Worm (Caenorhabditis elegans) whole organism, late embryonic: ENCODE measurements around the gene mrpl-45.

ENCODE experiments used
- C08G9.2 ChIP-seq: sonication (generic microtip); optimal IDR thresholded peaks from 2 replicates; lab custom pipeline; 2016; ENCODE audit warnings: mild to moderate bottlenecking, missing genetic modification characterization, moderate library complexity, missing compliant biosample characterization
- C38D4.7 ChIP-seq: fragments of 200-800 bp; sonication (Bioruptor generic); optimal IDR thresholded peaks from 2 replicates; lab custom pipeline; 2018; ENCODE audit warnings: mild to moderate bottlenecking, missing genetic modification characterization, moderate library complexity, missing compliant biosample characterization
- F13H6.1 ChIP-seq: sonication (generic microtip); optimal IDR thresholded peaks from 2 replicates; lab custom pipeline; 2016; ENCODE audit warnings: missing genetic modification characterization, missing compliant biosample characterization
- K02D7.2 ChIP-seq: sonication (generic microtip); optimal IDR thresholded peaks from 2 replicates; lab custom pipeline; 2017; ENCODE audit warnings: mild to moderate bottlenecking, missing genetic modification characterization, missing compliant biosample characterization
- ceh-14 ChIP-seq: sonication (generic microtip); optimal IDR thresholded peaks from 2 replicates; lab custom pipeline; 2016; ENCODE audit warnings: missing genotype, missing genetic modification characterization, missing compliant biosample characterization
- ceh-2 ChIP-seq: sonication (generic microtip); optimal IDR thresholded peaks from 2 replicates; lab custom pipeline; 2016; ENCODE audit warnings: missing genotype, missing genetic modification characterization, missing compliant biosample characterization
- ceh-22 ChIP-seq: sonication (generic microtip); optimal IDR thresholded peaks from 2 replicates; lab custom pipeline; 2017; ENCODE audit warnings: missing biosample characterization, missing genetic modification characterization
- ceh-24 ChIP-seq: sonication (generic microtip); optimal IDR thresholded peaks from 2 replicates; lab custom pipeline; 2016; ENCODE audit warnings: mild to moderate bottlenecking, missing genetic modification characterization, missing compliant biosample characterization
- ceh-30 ChIP-seq: fragments of 150-350 bp; optimal IDR thresholded peaks from 2 replicates; lab custom pipeline; 2014; ENCODE audit warnings: missing biosample characterization, missing genetic modification characterization
- ceh-31 ChIP-seq: sonication (generic microtip); optimal IDR thresholded peaks from 2 replicates; lab custom pipeline; 2016; ENCODE audit warnings: missing genetic modification characterization, missing compliant biosample characterization
- che-1 ChIP-seq: sonication (generic microtip); optimal IDR thresholded peaks from 2 replicates; lab custom pipeline; 2016; ENCODE audit warnings: mild to moderate bottlenecking, missing genetic modification characterization, missing compliant biosample characterization
- dmd-4 ChIP-seq: sonication (generic microtip); optimal IDR thresholded peaks from 2 replicates; lab custom pipeline; 2016; ENCODE audit warnings: borderline replicate concordance, missing genetic modification characterization, missing compliant biosample characterization
- dve-1 ChIP-seq: sonication (generic microtip); optimal IDR thresholded peaks from 2 replicates; lab custom pipeline; 2017; ENCODE audit warnings: antibody characterized with exemption, mild to moderate bottlenecking, missing genetic modification characterization, missing compliant biosample characterization
- elt-2 ChIP-seq: sonication (generic microtip); optimal IDR thresholded peaks from 2 replicates; lab custom pipeline; 2016; ENCODE audit warnings: missing genetic modification reagents, missing genetic modification characterization, missing compliant biosample characterization
- elt-4 ChIP-seq: sonication (generic microtip); optimal IDR thresholded peaks from 2 replicates; lab custom pipeline; 2016; ENCODE audit warnings: missing genetic modification characterization, missing compliant biosample characterization
- ets-4 ChIP-seq: sonication (generic microtip); optimal IDR thresholded peaks from 2 replicates; lab custom pipeline; 2016; ENCODE audit warnings: missing genetic modification characterization, missing compliant biosample characterization
- fax-1 ChIP-seq: sonication (generic microtip); optimal IDR thresholded peaks from 2 replicates; lab custom pipeline; 2016; ENCODE audit warnings: missing genotype, missing genetic modification characterization, missing compliant biosample characterization
- fkh-10 ChIP-seq: fragments of 150-350 bp; optimal IDR thresholded peaks from 2 replicates; lab custom pipeline; 2014; ENCODE audit warnings: missing biosample characterization, missing genetic modification reagents, missing genetic modification characterization
- hlh-13 ChIP-seq: fragments of 200-800 bp; sonication (Bioruptor generic); optimal IDR thresholded peaks from 2 replicates; lab custom pipeline; 2018; ENCODE audit warnings: mild to moderate bottlenecking, missing genetic modification characterization, missing compliant biosample characterization
- hlh-6 ChIP-seq: sonication (generic microtip); optimal IDR thresholded peaks from 2 replicates; lab custom pipeline; 2016; ENCODE audit warnings: missing genotype, missing genetic modification characterization, missing compliant biosample characterization
- nfya-1 ChIP-seq: sonication (generic microtip); optimal IDR thresholded peaks from 2 replicates; lab custom pipeline; 2017; ENCODE audit warnings: missing genetic modification characterization, mild to moderate bottlenecking, missing compliant biosample characterization, antibody characterized with exemption, moderate library complexity
- nhr-232 ChIP-seq: sonication (generic microtip); optimal IDR thresholded peaks from 2 replicates; lab custom pipeline; 2016; ENCODE audit warnings: missing genetic modification characterization, missing compliant biosample characterization
- npax-4 ChIP-seq: sonication (generic microtip); optimal IDR thresholded peaks from 2 replicates; lab custom pipeline; 2016; ENCODE audit warnings: missing genetic modification characterization, missing compliant biosample characterization
- odd-2 ChIP-seq: sonication (generic microtip); optimal IDR thresholded peaks from 2 replicates; lab custom pipeline; 2017; ENCODE audit warnings: antibody characterized with exemption, mild to moderate bottlenecking, missing genetic modification characterization, missing compliant biosample characterization
- pax-1 ChIP-seq: fragments of 150-350 bp; optimal IDR thresholded peaks from 2 replicates; lab custom pipeline; 2014; ENCODE audit warnings: missing biosample characterization, missing genetic modification characterization
- pha-2 ChIP-seq: sonication (generic microtip); optimal IDR thresholded peaks from 2 replicates; lab custom pipeline; 2017; ENCODE audit warnings: mild to moderate bottlenecking, missing genetic modification characterization, missing compliant biosample characterization
- pros-1 ChIP-seq: fragments of 150-350 bp; optimal IDR thresholded peaks from 2 replicates; lab custom pipeline; 2014; ENCODE audit warnings: missing biosample characterization, missing genetic modification reagents, missing genetic modification characterization
- ref-2 ChIP-seq: sonication (generic microtip); optimal IDR thresholded peaks from 2 replicates; lab custom pipeline; 2016; ENCODE audit warnings: missing genetic modification characterization, missing compliant biosample characterization
- sox-4 ChIP-seq: sonication (generic microtip); optimal IDR thresholded peaks from 2 replicates; lab custom pipeline; 2017; ENCODE audit warnings: mild to moderate bottlenecking, missing genetic modification characterization, inconsistent platforms, missing compliant biosample characterization
- tbx-7 ChIP-seq: sonication (generic microtip); optimal IDR thresholded peaks from 2 replicates; lab custom pipeline; 2016; ENCODE audit warnings: missing genotype, missing genetic modification characterization, missing compliant biosample characterization
- ttx-3 ChIP-seq: sonication (generic microtip); optimal IDR thresholded peaks from 2 replicates; lab custom pipeline; 2016; ENCODE audit warnings: missing genetic modification reagents, missing genetic modification characterization, missing compliant biosample characterization
- unc-42 ChIP-seq: sonication (generic microtip); optimal IDR thresholded peaks from 2 replicates; lab custom pipeline; 2016; ENCODE audit warnings: missing genotype, missing genetic modification characterization, missing compliant biosample characterization
- unc-55 ChIP-seq: sonication (generic microtip); optimal IDR thresholded peaks from 2 replicates; lab custom pipeline; 2017; ENCODE audit warnings: missing biosample characterization, missing genetic modification reagents, missing genetic modification characterization
- unc-86 ChIP-seq: sonication (generic microtip); optimal IDR thresholded peaks from 2 replicates; lab custom pipeline; 2016; ENCODE audit warnings: missing genetic modification characterization, missing compliant biosample characterization
- ztf-16 ChIP-seq: sonication (generic microtip); optimal IDR thresholded peaks from 2 replicates; lab custom pipeline; 2017; ENCODE audit warnings: missing genetic modification characterization, missing compliant biosample characterization

Gene mrpl-45

ce11 chrIII:1169622-1170021, 32.2 kb downstream of the mrpl-45 start:
- TF ChIP-seq dve-1 (tag; lab: Kevin White, UChicago) (peak; percentile 66), ceh-22 (no peak)

DNA sequence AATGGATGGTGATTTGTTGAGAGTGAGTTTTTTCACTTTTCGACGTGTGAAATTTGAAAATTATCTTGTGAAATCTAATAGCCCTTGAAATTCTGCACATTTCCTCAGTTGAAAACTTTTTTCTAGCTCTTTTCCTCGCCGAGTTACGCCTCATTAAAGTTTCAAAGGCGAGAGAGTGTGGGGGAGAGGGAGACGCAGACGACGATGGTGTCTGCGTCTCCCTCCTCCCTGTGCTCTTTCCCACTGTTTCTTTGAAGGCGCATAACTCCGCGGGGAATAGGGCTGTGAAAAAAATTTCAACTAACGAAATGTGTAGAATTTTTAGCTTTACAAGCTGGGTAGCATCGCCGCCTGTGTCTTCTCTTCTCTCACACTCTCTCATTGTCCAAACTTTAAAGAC, 35.4 kb downstream of the mrpl-45 start:
- TF ChIP-seq elt-2, result no peak
- TF ChIP-seq, all 69 proteins: peak for 0

DNA sequence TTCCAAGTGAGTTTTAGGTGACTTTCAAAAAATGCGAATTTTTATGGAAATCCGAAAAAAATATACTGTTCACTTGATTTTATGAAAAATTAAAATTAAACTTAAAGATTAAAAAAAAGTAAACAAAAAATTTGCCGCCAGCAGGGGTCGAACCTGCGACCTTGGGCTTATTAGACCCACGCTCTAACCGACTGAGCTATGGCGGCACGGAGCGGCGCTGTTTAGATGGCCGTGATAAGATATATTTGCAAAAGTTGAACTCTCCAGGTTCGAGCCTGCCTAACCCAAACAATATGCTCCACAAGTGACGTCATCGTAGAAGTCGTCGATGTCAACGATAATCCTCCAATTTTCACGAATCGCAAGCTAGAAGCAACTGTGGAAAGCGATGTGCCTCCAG, 37.1 kb downstream of the mrpl-45 start:
- TF ChIP-seq unc-42, result no peak
- TF ChIP-seq ceh-30, result no peak
- TF ChIP-seq, all 69 proteins: peak for 0

- TF ChIP-seq fax-1 (tag; lab: Kevin White, UChicago) (no peak), C08G9.2 (tag; lab: Kevin White, UChicago) (no peak), unc-86 (tag; lab: Kevin White, UChicago) (no peak), dmd-4 (tag; lab: Kevin White, UChicago) (no peak), ceh-14 (tag; lab: Kevin White, UChicago) (no peak), ttx-3 (tag; lab: Kevin White, UChicago) (no peak), pros-1 (tag; lab: Kevin White, UChicago) (no peak), unc-42 (no peak), ztf-16 (tag; lab: Kevin White, UChicago) (no peak), ets-4 (no peak), elt-4 (tag; lab: Kevin White, UChicago) (no peak), ceh-2 (no peak), pha-2 (tag; lab: Kevin White, UChicago) (no peak), nfya-1 (tag; lab: Kevin White, UChicago) (no peak), hlh-6 (tag; lab: Kevin White, UChicago) (no peak), ceh-30 (no peak), hlh-13 (GFP tag; lab: Kevin White, UChicago) (no peak), odd-2 (no peak), che-1 (tag; lab: Kevin White, UChicago) (no peak)
- TF ChIP-seq, all 69 proteins: peak for 0
Measured at ce11 chrIII:1163203-1163602, 38.6 kb downstream of the mrpl-45 start.

ce11 chrIII:1161946-1162345, 39.9 kb downstream of the mrpl-45 start:
- TF ChIP-seq tbx-7 (tag; lab: Kevin White, UChicago) (no peak), pros-1 (tag; lab: Kevin White, UChicago) (no peak), npax-4 (no peak), fkh-10 (GFP tag; lab: Kevin White, UChicago) (no peak), ceh-22 (no peak), ceh-24 (no peak), ceh-31 (tag; lab: Kevin White, UChicago) (no peak), pha-2 (tag; lab: Kevin White, UChicago) (no peak), ref-2 (tag; lab: Kevin White, UChicago) (no peak), unc-55 (GFP tag; lab: Kevin White, UChicago) (no peak), pax-1 (tag; lab: Kevin White, UChicago) (no peak), nhr-232 (tag; lab: Kevin White, UChicago) (no peak)

ce11 chrIII:1151680-1152079, 50.1 kb downstream of the mrpl-45 start, which contains the start of gene cdh-12:
Gene cdh-12, plus strand, starts transcription at chrIII:1152044.
- TF ChIP-seq K02D7.2 (no peak), elt-4 (tag; lab: Kevin White, UChicago) (no peak), F13H6.1 (tag; lab: Kevin White, UChicago) (no peak), ref-2 (tag; lab: Kevin White, UChicago) (no peak), hlh-6 (tag; lab: Kevin White, UChicago) (no peak), dve-1 (tag; lab: Kevin White, UChicago) (no peak), sox-4 (tag; lab: Kevin White, UChicago) (no peak), C08G9.2 (tag; lab: Kevin White, UChicago) (no peak), unc-55 (GFP tag; lab: Kevin White, UChicago) (no peak), C38D4.7 (GFP tag; lab: Kevin White, UChicago) (no peak), che-1 (tag; lab: Kevin White, UChicago) (no peak), ceh-22 (no peak)
